Fruit fly (Drosophila melanogaster): Measurements from ENCODE around the gene CG5498.

DNA sequence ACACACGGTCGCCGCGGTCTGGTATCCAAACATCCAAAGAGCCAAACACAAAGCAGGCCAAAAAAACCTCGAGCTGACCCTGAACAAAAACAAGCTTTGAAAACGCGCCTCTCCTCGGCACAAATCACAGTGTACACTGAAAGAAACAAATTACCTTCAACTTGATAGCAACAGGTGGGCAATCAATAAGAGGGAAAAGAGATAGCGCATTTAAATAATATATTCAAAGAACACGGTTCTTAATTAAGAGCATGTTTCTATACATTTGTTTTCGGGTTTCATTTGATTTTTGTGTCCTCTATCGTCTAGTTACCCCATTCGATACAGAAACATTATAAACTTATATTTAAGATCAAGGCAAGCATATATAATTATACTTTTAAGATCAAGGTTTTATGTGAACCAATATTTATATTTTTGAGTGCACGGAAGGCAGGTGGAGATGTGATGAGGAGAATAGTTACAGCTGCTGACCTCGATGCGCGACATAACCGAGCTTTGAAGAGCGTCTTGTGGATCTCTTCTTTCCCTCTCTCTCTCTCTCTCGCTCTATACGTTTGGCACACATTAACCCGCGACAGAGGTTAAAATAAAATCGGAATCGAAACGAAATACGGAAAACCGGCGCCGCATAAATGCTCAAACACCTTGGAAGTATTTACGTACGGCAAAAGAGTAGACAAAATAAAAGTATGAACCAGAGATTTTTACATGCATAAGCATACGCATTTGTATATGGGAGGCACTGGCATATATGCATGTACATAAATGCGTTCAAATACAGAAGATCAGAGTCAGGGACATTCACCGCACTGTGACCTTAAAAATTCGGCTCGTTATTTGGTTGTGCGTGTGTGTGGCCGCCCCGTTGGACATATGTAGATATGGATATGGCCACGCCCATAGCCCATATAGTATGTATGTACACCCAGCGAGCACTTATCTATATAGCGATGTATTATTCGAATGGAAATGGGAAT is 14.6 kb upstream of the CG5498 start:
- TF ChIP-seq Dfd (GFP tag; optimal IDR thresholded peaks at IDR 0.05) (no peak), fru (GFP tag; optimal IDR thresholded peaks at IDR 0.05) (peak; percentile 69), Abd-B (GFP tag; optimal IDR thresholded peaks at IDR 0.05) (no peak), CG32264 (GFP tag; optimal IDR thresholded peaks at IDR 0.05) (no peak), br (GFP tag; optimal IDR thresholded peaks at IDR 0.05) (peak; percentile 69), usp (GFP tag; optimal IDR thresholded peaks at IDR 0.05) (no peak)

Measured in whole organism, wandering third instar larva.